Worm (Caenorhabditis elegans): ENCODE results near the gene fbxc-48.

ce11 chrII:709081-709480 lies 31.6 kb downstream of the fbxc-48 start, which contains the start of gene T02H6.1:
- no peak for TF ChIP-seq mxl-2 (GFP tag; conservative IDR thresholded peaks at IDR 0.05)
- no peak for TF ChIP-seq lin-15B (tag; optimal IDR thresholded peaks at IDR 0.05)
- TF ChIP-seq dpl-1 (GFP tag; optimal IDR thresholded peaks at IDR 0.05) = no peak
- TF ChIP-seq unc-39 (tag; optimal IDR thresholded peaks at IDR 0.05) = no peak
- no peak for TF ChIP-seq nhr-10 (tag; optimal IDR thresholded peaks at IDR 0.05)
- TF ChIP-seq fos-1 (tag; optimal IDR thresholded peaks at IDR 0.05) = no peak
- TF ChIP-seq F26F4.8 (GFP tag; conservative IDR thresholded peaks at IDR 0.05) = no peak
- TF ChIP-seq unc-62 (GFP tag; optimal IDR thresholded peaks at IDR 0.05 in 1 of 2) = no peak
- no peak for TF ChIP-seq unc-62 (tag; optimal IDR thresholded peaks at IDR 0.05)
- no peak for TF ChIP-seq nhr-28 (tag; optimal IDR thresholded peaks at IDR 0.05)
- TF ChIP-seq unc-130 (GFP tag; optimal IDR thresholded peaks at IDR 0.05) = no peak
- no peak for TF ChIP-seq nhr-76 (tag; optimal IDR thresholded peaks at IDR 0.05)
